Worm (Caenorhabditis elegans) whole organism, L2 larva: ENCODE results near the gene mfsd-10.

Source experiments
- C34F6.9 ChIP-seq: fragments of 150-350 bp; optimal IDR thresholded peaks from 2 replicates; lab custom pipeline; 2014; ENCODE audit warnings: missing biosample characterization, missing genetic modification characterization
- F13H6.1 ChIP-seq: sonication (generic microtip); optimal IDR thresholded peaks from 2 replicates; lab custom pipeline; 2016; ENCODE audit warnings: missing genetic modification characterization, missing compliant biosample characterization
- R02D3.7 ChIP-seq: fragments of 150-350 bp; optimal IDR thresholded peaks from 2 replicates; lab custom pipeline; 2014; ENCODE audit warnings: missing biosample characterization, missing genetic modification characterization
- Y55F3AM.14 ChIP-seq: fragments of 200-800 bp; sonication (Bioruptor generic); optimal IDR thresholded peaks from 2 replicates; lab custom pipeline; 2018; ENCODE audit warnings: mild to moderate bottlenecking, missing genetic modification characterization, missing compliant biosample characterization
- ZK546.5 ChIP-seq: sonication (generic microtip); optimal IDR thresholded peaks from 2 replicates; lab custom pipeline; 2017; ENCODE audit warnings: missing biosample characterization, missing genetic modification characterization
- alr-1 ChIP-seq: fragments of 150-350 bp; optimal IDR thresholded peaks from 2 replicates; lab custom pipeline; 2014; ENCODE audit warnings: missing biosample characterization, missing genetic modification characterization
- aly-2 ChIP-seq: fragments of 150-350 bp; optimal IDR thresholded peaks from 2 replicates; lab custom pipeline; 2014; ENCODE audit warnings: missing biosample characterization, missing genetic modification characterization
- blmp-1 ChIP-seq: sonication (generic microtip); optimal IDR thresholded peaks from 2 replicates; lab custom pipeline; 2017; ENCODE audit warnings: missing genetic modification characterization, mild to moderate bottlenecking, missing compliant biosample characterization, antibody characterized with exemption, moderate library complexity; ENCODE audit not compliant: insufficient read depth
- ceh-16 ChIP-seq: fragments of 150-350 bp; optimal IDR thresholded peaks from 2 replicates; lab custom pipeline; 2014; ENCODE audit warnings: missing biosample characterization, missing genetic modification characterization
- ceh-82 ChIP-seq: fragments of 150-350 bp; optimal IDR thresholded peaks from 2 replicates; lab custom pipeline; 2014; ENCODE audit warnings: missing biosample characterization, missing genetic modification characterization
- crh-2 ChIP-seq: sonication (generic microtip); optimal IDR thresholded peaks from 2 replicates; lab custom pipeline; 2017; ENCODE audit warnings: missing biosample characterization, missing genetic modification characterization
- dmd-4 ChIP-seq: sonication (generic microtip); optimal IDR thresholded peaks from 2 replicates; lab custom pipeline; 2017; ENCODE audit warnings: missing biosample characterization, missing genetic modification characterization
- egl-27 ChIP-seq: sonication (generic microtip); optimal IDR thresholded peaks from 3 replicates; lab custom pipeline; 2017; ENCODE audit warnings: missing biosample characterization, missing genetic modification reagents, missing genetic modification characterization
- elt-1 ChIP-seq: fragments of 150-350 bp; optimal IDR thresholded peaks from 2 replicates; lab custom pipeline; 2014; ENCODE audit warnings: missing biosample characterization, missing genetic modification characterization
- fos-1 ChIP-seq: fragments of 150-350 bp; optimal IDR thresholded peaks from 2 replicates; lab custom pipeline; 2014; ENCODE audit warnings: missing biosample characterization, missing genetic modification characterization
- lin-11 ChIP-seq: fragments of 150-350 bp; sonication (generic microtip); optimal IDR thresholded peaks from 2 replicates; lab custom pipeline; 2014; ENCODE audit warnings: missing biosample characterization, missing genetic modification characterization, inconsistent platforms, mixed read lengths
- lin-13 ChIP-seq: fragments of 150-350 bp; optimal IDR thresholded peaks from 2 replicates; lab custom pipeline; 2014; ENCODE audit warnings: missing biosample characterization, missing genetic modification reagents, missing genetic modification characterization
- lin-39 ChIP-seq: fragments of 150-350 bp; optimal IDR thresholded peaks from 2 replicates; lab custom pipeline; 2014; ENCODE audit warnings: missing biosample characterization, missing genetic modification reagents, missing genetic modification characterization
- lsy-2 ChIP-seq, 2 experiments: fragments of 150-350 bp in 1 of 2; sonication (generic microtip) in 1 of 2; optimal IDR thresholded peaks; 2 replicates each; lab custom pipeline; 2014 to 2017; ENCODE audit warnings: missing biosample characterization in 2 of 2, missing genetic modification characterization in 2 of 2
- mab-5 ChIP-seq: fragments of 150-350 bp; optimal IDR thresholded peaks from 2 replicates; lab custom pipeline; 2014; ENCODE audit warnings: missing biosample characterization, missing genetic modification characterization
- mbf-1 ChIP-seq: sonication (generic microtip); optimal IDR thresholded peaks from 2 replicates; lab custom pipeline; 2017; ENCODE audit warnings: missing biosample characterization, missing genetic modification characterization
- nhr-10 ChIP-seq: sonication (generic microtip); optimal IDR thresholded peaks from 2 replicates; lab custom pipeline; 2017; ENCODE audit warnings: missing biosample characterization, missing genetic modification characterization
- nhr-11 ChIP-seq: fragments of 150-350 bp; optimal IDR thresholded peaks from 2 replicates; lab custom pipeline; 2014; ENCODE audit warnings: missing biosample characterization, missing genetic modification characterization
- nhr-12 ChIP-seq: fragments of 150-350 bp; optimal IDR thresholded peaks from 2 replicates; lab custom pipeline; 2014; ENCODE audit warnings: missing biosample characterization, missing genetic modification characterization
- nhr-21 ChIP-seq: fragments of 150-350 bp; optimal IDR thresholded peaks from 2 replicates; lab custom pipeline; 2014; ENCODE audit warnings: missing biosample characterization, missing genetic modification characterization
- nhr-23 ChIP-seq: fragments of 150-350 bp; optimal IDR thresholded peaks from 2 replicates; lab custom pipeline; 2014; ENCODE audit warnings: missing biosample characterization, missing genetic modification reagents, missing genetic modification characterization
- nhr-237 ChIP-seq: fragments of 150-350 bp; optimal IDR thresholded peaks from 2 replicates; lab custom pipeline; 2014; ENCODE audit warnings: missing biosample characterization, missing genetic modification characterization
- nhr-25 ChIP-seq: fragments of 150-350 bp; sonication (generic microtip); optimal IDR thresholded peaks from 3 replicates; lab custom pipeline; 2014; ENCODE audit warnings: missing biosample characterization, missing genetic modification characterization
- peb-1 ChIP-seq: fragments of 150-350 bp; optimal IDR thresholded peaks from 2 replicates; lab custom pipeline; 2014; ENCODE audit warnings: missing biosample characterization, missing genetic modification characterization
- sem-4 ChIP-seq: fragments of 150-350 bp; optimal IDR thresholded peaks from 2 replicates; lab custom pipeline; 2014; ENCODE audit warnings: missing biosample characterization, missing genetic modification reagents, missing genetic modification characterization
- skn-1 ChIP-seq: sonication (generic microtip); optimal IDR thresholded peaks from 2 replicates; lab custom pipeline; 2017; ENCODE audit warnings: missing biosample characterization, missing genetic modification characterization
- sma-3 ChIP-seq: sonication (generic microtip); optimal IDR thresholded peaks from 2 replicates; lab custom pipeline; 2016; ENCODE audit warnings: missing genetic modification reagents, missing genetic modification characterization, missing compliant biosample characterization
- sma-9 ChIP-seq, 2 experiments: fragments of 150-350 bp in 1 of 2; sonication (generic microtip) in 1 of 2; optimal IDR thresholded peaks; 2 replicates each; lab custom pipeline; 2014 to 2016; ENCODE audit warnings: missing genetic modification characterization in 2 of 2, mild to moderate bottlenecking in 1 of 2, missing biosample characterization in 1 of 2, missing compliant biosample characterization in 1 of 2, missing genetic modification reagents in 1 of 2, moderate library complexity in 1 of 2
- unc-55 ChIP-seq: fragments of 150-350 bp; sonication (generic microtip); optimal IDR thresholded peaks from 3 replicates; lab custom pipeline; 2014; ENCODE audit warnings: missing biosample characterization, missing genetic modification reagents, missing genetic modification characterization
- zag-1 ChIP-seq: fragments of 150-350 bp; optimal IDR thresholded peaks from 2 replicates; lab custom pipeline; 2014; ENCODE audit warnings: missing biosample characterization, missing genetic modification characterization
- ztf-11 ChIP-seq: sonication (generic microtip); optimal IDR thresholded peaks from 2 replicates; lab custom pipeline; 2017; ENCODE audit warnings: missing biosample characterization, missing genetic modification characterization
- ztf-4 ChIP-seq: fragments of 150-350 bp; optimal IDR thresholded peaks from 2 replicates; lab custom pipeline; 2014; ENCODE audit warnings: missing biosample characterization, missing genetic modification characterization

Gene mfsd-10

ce11 chrX:17368542-17368941, at the start of gene mfsd-10:
TSS of gene mfsd-10 (minus strand) at chrX:17368642.
- TF ChIP-seq egl-27 = no peak
- no peak for TF ChIP-seq nhr-23 (tag; lab: Kevin White, UChicago)
- TF ChIP-seq, all 48 proteins: peak for 0

ce11 chrX:17417505-17418004, 49.1 kb upstream of the mfsd-10 start:
- TF ChIP-seq nhr-21 (peak; percentile 56), sma-9 (GFP tag; optimal IDR thresholded peaks at IDR 0.05; lab: Kevin White, UChicago) (peak; percentile 64), sma-9 (tag; optimal IDR thresholded peaks at IDR 0.05; lab: Kevin White, UChicago) (no peak), egl-27 (no peak)

- TF ChIP-seq nhr-11 = no peak
- TF ChIP-seq C34F6.9 = no peak
- TF ChIP-seq ceh-16 = no peak
- TF ChIP-seq lsy-2 (tag; optimal IDR thresholded peaks at IDR 0.05; lab: Kevin White, UChicago) = no peak
- TF ChIP-seq lin-39 (tag; lab: Kevin White, UChicago) = no peak
- no peak for TF ChIP-seq nhr-237 (tag; lab: Kevin White, UChicago)
- TF ChIP-seq ztf-11 (tag; lab: Kevin White, UChicago) = no peak
- TF ChIP-seq aly-2 = no peak
- TF ChIP-seq nhr-23 (tag; lab: Kevin White, UChicago) = no peak
- TF ChIP-seq blmp-1 (tag; lab: Kevin White, UChicago) = no peak
- TF ChIP-seq lin-11 (tag; lab: Kevin White, UChicago) = no peak
- TF ChIP-seq crh-2 = no peak
- TF ChIP-seq elt-1 (tag; lab: Kevin White, UChicago) = no peak
- no peak for TF ChIP-seq nhr-10 (tag; lab: Kevin White, UChicago)
Measured at ce11 chrX:17413868-17414267, 45.4 kb upstream of the mfsd-10 start, which contains the start of gene crb-1. TSS of gene crb-1 (minus strand) at chrX:17414014.

DNA sequence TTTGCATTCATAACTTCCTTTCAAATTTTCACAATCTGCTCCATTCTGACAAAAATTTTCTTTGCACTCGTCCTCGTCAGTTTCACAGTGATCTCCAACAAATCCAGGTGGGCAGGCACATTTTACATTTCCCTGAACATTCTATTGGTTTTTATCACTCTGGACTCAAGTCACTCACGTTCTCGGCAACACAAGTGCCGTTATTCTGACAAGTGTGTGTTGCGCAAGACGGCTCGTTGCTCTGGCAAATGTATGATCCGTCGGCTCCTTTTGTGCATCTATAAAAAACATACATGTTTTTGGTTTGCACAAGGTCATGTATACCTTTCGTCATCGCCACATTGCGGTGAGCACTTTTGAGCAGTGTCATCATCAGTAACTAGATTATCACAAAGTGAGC, 44.2 kb upstream of the mfsd-10 start:
- TF ChIP-seq ZK546.5 = no peak
- TF ChIP-seq elt-1 (tag; lab: Kevin White, UChicago) = no peak
- no peak for TF ChIP-seq nhr-237 (tag; lab: Kevin White, UChicago)
- no peak for TF ChIP-seq alr-1
- no peak for TF ChIP-seq zag-1 (tag; lab: Kevin White, UChicago)
- no peak for TF ChIP-seq ceh-82 (tag; lab: Kevin White, UChicago)
- TF ChIP-seq nhr-23 (tag; lab: Kevin White, UChicago) = no peak
- TF ChIP-seq sem-4 (tag; lab: Kevin White, UChicago) = no peak
- no peak for TF ChIP-seq Y55F3AM.14 (GFP tag; lab: Kevin White, UChicago)
- TF ChIP-seq dmd-4 (tag; lab: Kevin White, UChicago) = no peak
- no peak for TF ChIP-seq nhr-12 (tag; lab: Kevin White, UChicago)
- no peak for TF ChIP-seq sma-3 (GFP tag; lab: Kevin White, UChicago)

ce11 chrX:17408855-17409254, 40.4 kb upstream of the mfsd-10 start:
- TF ChIP-seq nhr-11 (no peak), nhr-10 (tag; lab: Kevin White, UChicago) (no peak), R02D3.7 (peak; percentile 63)

ce11 chrX:17403058-17403457, 34.6 kb upstream of the mfsd-10 start:
- TF ChIP-seq Y55F3AM.14 (GFP tag; lab: Kevin White, UChicago) (no peak), nhr-25 (tag; lab: Kevin White, UChicago) (no peak), fos-1 (tag; lab: Kevin White, UChicago) (no peak), elt-1 (tag; lab: Kevin White, UChicago) (no peak), skn-1 (tag; lab: Kevin White, UChicago) (no peak), aly-2 (no peak), ztf-4 (tag; lab: Kevin White, UChicago) (no peak), ceh-16 (no peak), ZK546.5 (no peak), F13H6.1 (tag; lab: Kevin White, UChicago) (no peak), mbf-1 (no peak), nhr-23 (tag; lab: Kevin White, UChicago) (no peak), peb-1 (tag; lab: Kevin White, UChicago) (no peak), lin-11 (tag; lab: Kevin White, UChicago) (no peak), ztf-11 (tag; lab: Kevin White, UChicago) (no peak), lin-13 (GFP tag; lab: Kevin White, UChicago) (no peak), unc-55 (GFP tag; lab: Kevin White, UChicago) (no peak), mab-5 (tag; lab: Kevin White, UChicago) (no peak), nhr-11 (no peak), alr-1 (no peak)
